Worm (Caenorhabditis elegans) whole organism, young adult: ENCODE measurements around the gene sec-16A.1.

ENCODE experiments used
- B0019.2 ChIP-seq: fragments of 200-800 bp; sonication (Bioruptor generic); conservative IDR thresholded peaks from 2 replicates; pipeline ENCODE4 v1.3.6; 2022; ENCODE audit warnings: missing genetic modification reagents, missing genetic modification characterization, missing compliant biosample characterization
- B0261.1 ChIP-seq: sonication (generic microtip); optimal IDR thresholded peaks from 2 replicates; lab custom pipeline; 2016; ENCODE audit warnings: mild to moderate bottlenecking, missing genetic modification characterization, moderate library complexity, missing compliant biosample characterization
- F22D6.2 ChIP-seq: sonication (generic microtip); optimal IDR thresholded peaks from 2 replicates; lab custom pipeline; 2016; ENCODE audit warnings: mild to moderate bottlenecking, missing genetic modification characterization, missing compliant biosample characterization
- F23B12.7 ChIP-seq: sonication (generic microtip); optimal IDR thresholded peaks from 2 replicates; lab custom pipeline; 2017; ENCODE audit warnings: missing genetic modification characterization, mild to moderate bottlenecking, missing compliant biosample characterization, antibody characterized with exemption, moderate library complexity; ENCODE audit not compliant: insufficient read depth
- F33H1.4 ChIP-seq: fragments of 200-800 bp; sonication (Bioruptor generic); IDR thresholded peaks from 2 replicates; pipeline ENCODE4 v1.3.6; 2022; ENCODE audit warnings: missing genetic modification reagents, missing genetic modification characterization, missing compliant biosample characterization
- F39B2.1 ChIP-seq: fragments of 200-800 bp; sonication (Bioruptor generic); IDR thresholded peaks from 2 replicates; pipeline ENCODE4 v1.3.6; 2022; ENCODE audit warnings: missing genetic modification reagents, missing genetic modification characterization, missing compliant biosample characterization
- F57C9.4 ChIP-seq: sonication (generic microtip); optimal IDR thresholded peaks from 2 replicates; lab custom pipeline; 2017; ENCODE audit warnings: mild to moderate bottlenecking, missing genetic modification characterization, missing compliant biosample characterization
- T26A5.8 ChIP-seq: sonication (generic microtip); optimal IDR thresholded peaks from 2 replicates; lab custom pipeline; 2016; ENCODE audit warnings: missing genetic modification characterization, missing compliant biosample characterization
- Y53F4B.3 ChIP-seq: fragments of 200-800 bp; sonication (Bioruptor generic); IDR thresholded peaks from 2 replicates; pipeline ENCODE4 v1.3.6; 2022; ENCODE audit warnings: missing genetic modification reagents, missing genetic modification characterization, missing compliant biosample characterization
- Y53G8AR.9 ChIP-seq: fragments of 200-800 bp; sonication (Bioruptor generic); conservative IDR thresholded peaks from 2 replicates; pipeline ENCODE4 v1.3.6; 2022; ENCODE audit warnings: missing genetic modification reagents, missing genetic modification characterization, missing compliant biosample characterization
- Y56A3A.18 ChIP-seq: fragments of 200-800 bp; sonication (Bioruptor generic); IDR thresholded peaks from 2 replicates; pipeline ENCODE4 v1.3.6; 2022; ENCODE audit warnings: missing genetic modification reagents, missing genetic modification characterization, missing compliant biosample characterization
- Y79H2A.3 ChIP-seq: fragments of 200-800 bp; sonication (Bioruptor generic); conservative IDR thresholded peaks from 2 replicates; pipeline ENCODE4 v1.3.6; 2022; ENCODE audit warnings: missing genetic modification reagents, missing genetic modification characterization, missing compliant biosample characterization
- Y95B8A.8 ChIP-seq: fragments of 200-800 bp; sonication (Bioruptor generic); IDR thresholded peaks from 2 replicates; pipeline ENCODE4 v1.3.6; 2022; ENCODE audit warnings: missing genetic modification reagents, missing genetic modification characterization, missing compliant biosample characterization
- akir-1 ChIP-seq: fragments of 200-800 bp; sonication (Bioruptor generic); optimal IDR thresholded peaks from 2 replicates; lab custom pipeline; 2018; ENCODE audit warnings: mild to moderate bottlenecking, missing genetic modification characterization, moderate library complexity, missing compliant biosample characterization
- ceh-91 ChIP-seq: fragments of 200-800 bp; sonication (Bioruptor generic); IDR thresholded peaks from 2 replicates; pipeline ENCODE4 v1.3.6; 2022; ENCODE audit warnings: missing genetic modification reagents, missing genetic modification characterization, missing compliant biosample characterization
- dox-1 ChIP-seq: fragments of 200-800 bp; sonication (Bioruptor generic); IDR thresholded peaks from 2 replicates; pipeline ENCODE4 v1.3.6; 2022; ENCODE audit warnings: missing genetic modification reagents, missing genetic modification characterization, missing compliant biosample characterization
- egl-18 ChIP-seq: fragments of 200-800 bp; sonication (Bioruptor generic); IDR thresholded peaks from 2 replicates; pipeline ENCODE4 v1.3.6; 2022; ENCODE audit warnings: missing genetic modification reagents, missing genetic modification characterization, missing compliant biosample characterization
- egl-44 ChIP-seq: fragments of 200-800 bp; sonication (Bioruptor generic); IDR thresholded peaks from 2 replicates; pipeline ENCODE4 v1.3.6; 2022; ENCODE audit warnings: missing genetic modification reagents, missing genetic modification characterization, missing compliant biosample characterization
- ekl-4 ChIP-seq: fragments of 200-800 bp; sonication (Bioruptor generic); IDR thresholded peaks from 2 replicates; pipeline ENCODE4 v1.3.6; 2022; ENCODE audit warnings: missing genetic modification reagents, missing genetic modification characterization, missing compliant biosample characterization
- ets-4 ChIP-seq: fragments of 200-800 bp; sonication (Bioruptor generic); optimal IDR thresholded peaks from 2 replicates; lab custom pipeline; 2018; ENCODE audit warnings: mild to moderate bottlenecking, missing genetic modification characterization, missing compliant biosample characterization
- fkh-3 ChIP-seq: sonication (generic microtip); optimal IDR thresholded peaks from 2 replicates; lab custom pipeline; 2016; ENCODE audit warnings: mild to moderate bottlenecking, missing genetic modification characterization, missing compliant biosample characterization
- hmg-1.2 ChIP-seq: fragments of 200-800 bp; sonication (Bioruptor generic); IDR thresholded peaks from 2 replicates; pipeline ENCODE4 v1.3.6; 2022; ENCODE audit warnings: missing genetic modification reagents, missing genetic modification characterization, missing compliant biosample characterization
- hsf-1 ChIP-seq: fragments of 200-800 bp; sonication (Bioruptor generic); IDR thresholded peaks from 2 replicates; pipeline ENCODE4 v1.3.6; 2022; ENCODE audit warnings: missing genetic modification reagents, missing genetic modification characterization, missing compliant biosample characterization
- lag-1 ChIP-seq: fragments of 200-800 bp; sonication (Bioruptor generic); IDR thresholded peaks from 2 replicates; pipeline ENCODE4 v1.3.6; 2022; ENCODE audit warnings: missing genetic modification reagents, missing genetic modification characterization, missing compliant biosample characterization
- let-607 ChIP-seq, 2 experiments: fragments of 200-800 bp in 1 of 2; sonication (Bioruptor generic) in 1 of 2; sonication (generic microtip) in 1 of 2; optimal IDR thresholded peaks; 2 replicates each; lab custom pipeline; 2016 to 2018; ENCODE audit warnings: mild to moderate bottlenecking in 2 of 2, missing compliant biosample characterization in 2 of 2, missing genetic modification characterization in 2 of 2, moderate library complexity in 2 of 2, missing genotype in 1 of 2
- lsl-1 ChIP-seq: fragments of 200-800 bp; sonication (Bioruptor generic); optimal IDR thresholded peaks from 2 replicates; lab custom pipeline; 2018; ENCODE audit warnings: mild to moderate bottlenecking, missing genetic modification characterization, moderate library complexity, missing compliant biosample characterization
- madf-3 ChIP-seq: fragments of 200-800 bp; sonication (Bioruptor generic); IDR thresholded peaks from 2 replicates; pipeline ENCODE4 v1.3.6; 2022; ENCODE audit warnings: missing genetic modification reagents, missing genetic modification characterization, missing compliant biosample characterization
- madf-6 ChIP-seq: fragments of 200-800 bp; sonication (Bioruptor generic); IDR thresholded peaks from 2 replicates; pipeline ENCODE4 v1.3.6; 2022; ENCODE audit warnings: missing genetic modification reagents, missing genetic modification characterization, missing compliant biosample characterization
- mcd-1 ChIP-seq: fragments of 200-800 bp; sonication (Bioruptor generic); IDR thresholded peaks from 2 replicates; pipeline ENCODE4 v1.3.6; 2022; ENCODE audit warnings: missing genetic modification reagents, missing genetic modification characterization, missing compliant biosample characterization
- mxl-1 ChIP-seq: sonication (generic microtip); optimal IDR thresholded peaks from 2 replicates; lab custom pipeline; 2016; ENCODE audit warnings: missing genetic modification characterization, missing compliant biosample characterization
- nfyb-1 ChIP-seq: fragments of 200-800 bp; sonication (Bioruptor generic); IDR thresholded peaks from 2 replicates; pipeline ENCODE4 v1.3.6; 2022; ENCODE audit warnings: missing genetic modification reagents, missing genetic modification characterization, missing compliant biosample characterization
- nhr-120 ChIP-seq: fragments of 200-800 bp; sonication (Bioruptor generic); IDR thresholded peaks from 2 replicates; pipeline ENCODE4 v1.3.6; 2022; ENCODE audit warnings: missing genetic modification characterization, missing compliant biosample characterization
- pbrm-1 ChIP-seq: fragments of 200-800 bp; sonication (Bioruptor generic); IDR thresholded peaks from 2 replicates; pipeline ENCODE4 v1.3.6; 2022; ENCODE audit warnings: missing genetic modification reagents, missing genetic modification characterization, missing compliant biosample characterization
- pha-4 ChIP-seq: fragments of 150-350 bp; sonication (generic microtip); optimal IDR thresholded peaks from 2 replicates; lab custom pipeline; 2014; ENCODE audit warnings: missing biosample characterization, missing genetic modification reagents, missing genetic modification characterization
- rcor-1 ChIP-seq: fragments of 200-800 bp; sonication (Bioruptor generic); IDR thresholded peaks from 2 replicates; pipeline ENCODE4 v1.3.6; 2022; ENCODE audit warnings: missing genetic modification reagents, missing genetic modification characterization, missing compliant biosample characterization
- rpc-1 ChIP-seq, 2 experiments: fragments of 150-350 bp in 1 of 2; sonication (generic microtip) in 1 of 2; optimal IDR thresholded peaks; 2 replicates each; lab custom pipeline; 2014 to 2018; ENCODE audit warnings: missing biosample characterization in 1 of 2, missing genetic modification characterization in 1 of 2, missing genetic modification reagents in 1 of 2, missing genotype in 1 of 2
- sea-2 ChIP-seq: fragments of 200-800 bp; sonication (Bioruptor generic); IDR thresholded peaks from 2 replicates; pipeline ENCODE4 v1.3.6; 2022; ENCODE audit warnings: missing genetic modification characterization, missing compliant biosample characterization
- somi-1 ChIP-seq: fragments of 200-800 bp; sonication (Bioruptor generic); optimal IDR thresholded peaks from 2 replicates; lab custom pipeline; 2018; ENCODE audit warnings: mild to moderate bottlenecking, missing genetic modification characterization, missing compliant biosample characterization
- unc-62 ChIP-seq: fragments of 150-350 bp; optimal IDR thresholded peaks from 2 replicates; lab custom pipeline; 2014; ENCODE audit warnings: missing biosample characterization, missing genetic modification reagents, missing genetic modification characterization
- zfh-2 ChIP-seq: fragments of 200-800 bp; sonication (Bioruptor generic); conservative IDR thresholded peaks from 2 replicates; pipeline ENCODE4 v1.3.6; 2022; ENCODE audit warnings: missing genetic modification reagents, missing genetic modification characterization, missing compliant biosample characterization
- ztf-25 ChIP-seq: fragments of 200-800 bp; sonication (Bioruptor generic); IDR thresholded peaks from 2 replicates; pipeline ENCODE4 v1.3.6; 2022; ENCODE audit warnings: missing genetic modification reagents, missing genetic modification characterization, missing compliant biosample characterization
- ztf-3 ChIP-seq: fragments of 200-800 bp; sonication (Bioruptor generic); optimal IDR thresholded peaks from 2 replicates; lab custom pipeline; 2018; ENCODE audit warnings: mild to moderate bottlenecking, missing genetic modification characterization, missing compliant biosample characterization
- ztf-6 ChIP-seq: fragments of 200-800 bp; sonication (Bioruptor generic); IDR thresholded peaks from 2 replicates; pipeline ENCODE4 v1.3.6; 2022; ENCODE audit warnings: missing genetic modification reagents, missing genetic modification characterization, missing compliant biosample characterization

The sec-16A.1 gene

ce11 chrIII:9110914-9111313, 14.7 kb upstream of the sec-16A.1 start (continued):
- TF ChIP-seq rpc-1 (optimal IDR thresholded peaks at IDR 0.05; lab: Kevin White, UChicago) (peak; percentile 33), rpc-1 (tag; optimal IDR thresholded peaks at IDR 0.05; lab: Kevin White, UChicago) (peak; percentile 66), nfyb-1 (GFP tag; lab: Robert Waterston, UW) (peak; percentile 82; the same call in 1 of the 2 replicates), Y53F4B.3 (GFP tag; lab: Robert Waterston, UW) (peak; percentile 59), ztf-25 (GFP tag; lab: Robert Waterston, UW) (peak; percentile 59; the same call in 1 of the 2 replicates), egl-44 (GFP tag; lab: Robert Waterston, UW) (peak; percentile 80), T26A5.8 (tag; lab: Kevin White, UChicago) (peak; percentile 5), F33H1.4 (GFP tag; lab: Robert Waterston, UW) (peak; percentile 48), Y95B8A.8 (GFP tag; lab: Robert Waterston, UW) (peak; percentile 56; the same call in 1 of the 2 replicates), Y56A3A.18 (GFP tag; lab: Robert Waterston, UW) (peak; percentile 59; the same call in 1 of the 2 replicates), B0019.2 (peak; percentile 23; the same call in 1 of the 2 replicates), Y79H2A.3 (GFP tag; lab: Robert Waterston, UW) (0 out of 2 replicates have a peak, but pooled peaks have one; percentile 36), sea-2 (GFP tag; lab: Robert Waterston, UW) (0 out of 2 replicates have a peak, but pooled peaks have one; percentile 25), madf-3 (GFP tag; lab: Robert Waterston, UW) (peak; percentile 86), B0261.1 (tag; lab: Kevin White, UChicago) (peak; percentile 69), hsf-1 (peak; percentile 68), zfh-2 (GFP tag; lab: Robert Waterston, UW) (0 out of 2 replicates have a peak, but pooled peaks have one; percentile 9), rcor-1 (GFP tag; lab: Robert Waterston, UW) (peak; percentile 68), lsl-1 (GFP tag; lab: Kevin White, UChicago) (peak; percentile 14), Y53G8AR.9 (GFP tag; lab: Robert Waterston, UW) (peak; percentile 80), ekl-4 (GFP tag; lab: Robert Waterston, UW) (peak; percentile 80), F39B2.1 (GFP tag; lab: Robert Waterston, UW) (0 out of 2 replicates have a peak, but pooled peaks have one; percentile 25), nhr-120 (GFP tag; lab: Robert Waterston, UW) (0 out of 2 replicates have a peak, but pooled peaks have one; percentile 73), pbrm-1 (peak; percentile 69), ceh-91 (GFP tag; lab: Robert Waterston, UW) (peak; percentile 41), mcd-1 (GFP tag; lab: Robert Waterston, UW) (peak; percentile 96)

ce11 chrIII:9112479-9112878, 13.2 kb upstream of the sec-16A.1 start:
- TF ChIP-seq unc-62 (no peak), hmg-1.2 (GFP tag; lab: Robert Waterston, UW) (peak; percentile 35; the same call in 1 of the 2 replicates)

DNA sequence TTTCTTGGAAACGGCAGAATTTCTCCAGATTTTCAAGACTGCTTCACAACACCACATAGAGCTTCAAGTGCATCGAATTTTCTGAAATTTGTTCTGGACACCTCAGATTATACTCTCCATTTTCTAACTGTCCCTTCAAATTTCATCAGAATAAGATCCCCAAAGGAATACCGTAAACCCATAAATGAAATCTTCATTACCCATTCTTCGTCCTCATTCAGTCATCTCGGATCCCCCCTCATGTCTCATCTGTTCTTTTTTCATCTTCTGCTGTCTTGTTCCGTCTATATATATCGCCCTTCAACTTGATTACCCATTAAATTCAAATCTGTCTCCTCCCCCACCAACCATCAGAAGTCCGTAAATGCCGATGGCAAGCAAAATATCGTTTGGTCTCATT, 11.6 kb upstream of the sec-16A.1 start:
- no peak for TF ChIP-seq somi-1 (GFP tag; lab: Kevin White, UChicago)
- no peak for TF ChIP-seq mxl-1 (tag; lab: Kevin White, UChicago)
- TF ChIP-seq F39B2.1 (GFP tag; lab: Robert Waterston, UW) = no peak
- TF ChIP-seq ztf-6 (GFP tag; lab: Robert Waterston, UW) = no peak
- TF ChIP-seq Y95B8A.8 (GFP tag; lab: Robert Waterston, UW) = no peak
- TF ChIP-seq dox-1 (GFP tag; lab: Robert Waterston, UW) = no peak
- TF ChIP-seq ets-4 (GFP tag; lab: Kevin White, UChicago) = no peak
- no peak for TF ChIP-seq lag-1
- no peak for TF ChIP-seq akir-1 (GFP tag; lab: Kevin White, UChicago)
- TF ChIP-seq egl-18 (GFP tag; lab: Robert Waterston, UW) = no peak
- TF ChIP-seq fkh-3 (tag; lab: Kevin White, UChicago) = no peak
- TF ChIP-seq F23B12.7 (tag; lab: Kevin White, UChicago) = no peak
- TF ChIP-seq F22D6.2 (tag; lab: Kevin White, UChicago) = no peak
- TF ChIP-seq ztf-25 (GFP tag; lab: Robert Waterston, UW) = no peak
- TF ChIP-seq let-607 (tag; optimal IDR thresholded peaks at IDR 0.05; lab: Kevin White, UChicago) = no peak
- TF ChIP-seq madf-6 = no peak
- no peak for TF ChIP-seq hmg-1.2 (GFP tag; lab: Robert Waterston, UW)
- no peak for TF ChIP-seq ztf-3 (GFP tag; lab: Kevin White, UChicago)
- TF ChIP-seq pha-4 (tag; lab: Kevin White, UChicago) = no peak
- TF ChIP-seq F57C9.4 (tag; lab: Kevin White, UChicago) = no peak
